Fruit fly (Drosophila melanogaster): ENCODE measurements around the gene TfIIB.
A peak's percentile ranks its signal among the peaks of the same experiment; 100 is the strongest.

Gene TfIIB

dm6 chr2L:10413251-10414127, 17.6 kb upstream of the TfIIB start, which contains the start of the genes CG5355 and Klp31E (continued):
- TF ChIP-seq ind (GFP tag; optimal IDR thresholded peaks at IDR 0.05) (peak; percentile 55), CG12299 (tag; optimal IDR thresholded peaks at IDR 0.05) (peak; percentile 27), ash1 (GFP tag; optimal IDR thresholded peaks at IDR 0.05) (no peak), CG2202 (tag; optimal IDR thresholded peaks at IDR 0.05) (peak; percentile 12), ems (GFP tag; optimal IDR thresholded peaks at IDR 0.05) (peak; percentile 46), Hand (GFP tag; optimal IDR thresholded peaks at IDR 0.05) (no peak), CG6654 (GFP tag; optimal IDR thresholded peaks at IDR 0.05) (peak; percentile 42), seq (GFP tag; IDR thresholded peaks at IDR 0.05) (0 out of 2 replicates have a peak, but pooled peaks have one; percentile 8), Neu2 (GFP tag; optimal IDR thresholded peaks at IDR 0.05; ENCODE audit: borderline replicate concordance) (peak; percentile 87), fd3F (GFP tag; optimal IDR thresholded peaks at IDR 0.05) (peak; percentile 64), Bdp1 (GFP tag; optimal IDR thresholded peaks at IDR 0.05) (peak; percentile 17), en (GFP tag; optimal IDR thresholded peaks at IDR 0.05) (peak; percentile 32), knrl (GFP tag; IDR thresholded peaks at IDR 0.05; ENCODE audit: partially characterized antibody) (peak; percentile 67; the same call in 2 of the 3 replicates), Chrac-16 (GFP tag; optimal IDR thresholded peaks at IDR 0.05) (peak; percentile 66), crp (GFP tag; optimal IDR thresholded peaks at IDR 0.05) (peak; percentile 30 to 84), Dref (GFP tag; IDR thresholded peaks at IDR 0.05) (peak; percentile 65), slbo (GFP tag; IDR thresholded peaks at IDR 0.05) (peak; percentile 81), vfl (GFP tag; optimal IDR thresholded peaks at IDR 0.05) (peak; percentile 15), ewg (GFP tag; optimal IDR thresholded peaks at IDR 0.05) (peak; percentile 39), Antp (GFP tag; optimal IDR thresholded peaks at IDR 0.05) (peak; percentile 40), CkIIα-i1 (GFP tag; IDR thresholded peaks at IDR 0.05) (no peak), sna (GFP tag; IDR thresholded peaks at IDR 0.05; ENCODE audit: partially characterized antibody) (peak; percentile 75), da (GFP tag; optimal IDR thresholded peaks at IDR 0.05) (peak; percentile 41), MBD-R2 (GFP tag; IDR thresholded peaks at IDR 0.05) (peak; percentile 72), toy (GFP tag; IDR thresholded peaks at IDR 0.05) (no peak), exex (tag; optimal IDR thresholded peaks at IDR 0.05) (peak; percentile 46), CG32532 (GFP tag; IDR thresholded peaks at IDR 0.05) (peak; percentile 65), D19B (GFP tag; optimal IDR thresholded peaks at IDR 0.05) (peak; percentile 38), CG4328 (GFP tag; optimal IDR thresholded peaks at IDR 0.05) (peak; percentile 69), CG18599 (GFP tag; optimal IDR thresholded peaks at IDR 0.05) (no peak), croc (GFP tag; conservative IDR thresholded peaks at IDR 0.05) (peak; percentile 38), CG6683 (GFP tag; optimal IDR thresholded peaks at IDR 0.05) (no peak), CG9797 (GFP tag; optimal IDR thresholded peaks at IDR 0.05) (peak; percentile 34), gsb (GFP tag; IDR thresholded peaks at IDR 0.05) (no peak), CG14860 (GFP tag; IDR thresholded peaks at IDR 0.05; ENCODE audit: partially characterized antibody) (peak; percentile 47; the same call in 1 of the 3 replicates), tio (GFP tag; optimal IDR thresholded peaks at IDR 0.05) (no peak), Bgb (GFP tag; IDR thresholded peaks at IDR 0.05; ENCODE audit: partially characterized antibody) (peak; percentile 63), al (GFP tag; IDR thresholded peaks at IDR 0.05) (0 out of 2 replicates have a peak, but pooled peaks have one; percentile 16), HLH54F (GFP tag; optimal IDR thresholded peaks at IDR 0.05) (peak; percentile 49), cato (GFP tag; optimal IDR thresholded peaks at IDR 0.05; ENCODE audit: borderline replicate concordance) (peak; percentile 49), Oaz (GFP tag; IDR thresholded peaks at IDR 0.05) (0 out of 2 replicates have a peak, but pooled peaks have one; percentile 46), C15 (GFP tag; IDR thresholded peaks at IDR 0.05) (no peak), Meics (GFP tag; optimal IDR thresholded peaks at IDR 0.05) (peak; percentile 80), CrebB (tag; optimal IDR thresholded peaks at IDR 0.05) (no peak), CG15073 (GFP tag; optimal IDR thresholded peaks at IDR 0.05) (no peak), dpn (GFP tag; optimal IDR thresholded peaks at IDR 0.05) (peak; percentile 37 to 41), CG11398 (GFP tag; optimal IDR thresholded peaks at IDR 0.05) (no peak), CG18619 (GFP tag; optimal IDR thresholded peaks at IDR 0.05) (peak; percentile 75)
